Fruit fly (Drosophila melanogaster) whole organism, larva: ENCODE data around the gene Hacd2.

Source experiments
- noc ChIP-seq: fragments of 200-800 bp; sonication (Bioruptor generic); optimal IDR thresholded peaks from 3 replicates; lab custom pipeline; 2019; ENCODE audit warnings: missing biosample characterization, mild to moderate bottlenecking, missing genetic modification characterization, moderate library complexity

Hacd2 gene

dm6 chr2L:13399565-13399964 lies 45.9 kb downstream of the Hacd2 start:
- no peak for TF ChIP-seq noc (tag; lab: Kevin White, UChicago)

dm6 chr2L:13398614-13399161 lies 46.8 kb downstream of the Hacd2 start, which contains the start of the genes CG10859 and CG7110:
TSS of gene CG10859 (minus strand) at chr2L:13398664.
TSS of gene CG7110 (plus strand) at chr2L:13398991.
- TF ChIP-seq noc (tag; lab: Kevin White, UChicago) = no peak

dm6 chr2L:13397393-13397792 lies 48.1 kb downstream of the Hacd2 start:
- TF ChIP-seq noc (tag; lab: Kevin White, UChicago) = no peak

- TF ChIP-seq noc (tag; lab: Kevin White, UChicago) = no peak
Measured at dm6 chr2L:13396084-13396483, 49.4 kb downstream of the Hacd2 start, which contains the start of gene CG16957. TSS of gene CG16957 (minus strand) at chr2L:13396184.

dm6 chr2L:13394903-13395302 lies 50.5 kb downstream of the Hacd2 start, which contains the start of gene RpL24:
TSS of gene RpL24 (minus strand) at chr2L:13395131.
- TF ChIP-seq noc (tag; lab: Kevin White, UChicago) = peak; percentile 83
